Worm (Caenorhabditis elegans) whole organism, late embryonic: ENCODE measurements around the gene mab-7.

ENCODE experiments used
- C38D4.7 ChIP-seq: fragments of 200-800 bp; sonication (Bioruptor generic); optimal IDR thresholded peaks from 2 replicates; lab custom pipeline; 2018; ENCODE audit warnings: mild to moderate bottlenecking, missing genetic modification characterization, moderate library complexity, missing compliant biosample characterization
- ahr-1 ChIP-seq: sonication (generic microtip); optimal IDR thresholded peaks from 2 replicates; lab custom pipeline; 2016; ENCODE audit warnings: missing genetic modification characterization, missing compliant biosample characterization
- ama-1 ChIP-seq: fragments of 150-350 bp; optimal IDR thresholded peaks from 2 replicates; lab custom pipeline; 2014
- dve-1 ChIP-seq: sonication (generic microtip); optimal IDR thresholded peaks from 2 replicates; lab custom pipeline; 2017; ENCODE audit warnings: antibody characterized with exemption, mild to moderate bottlenecking, missing genetic modification characterization, missing compliant biosample characterization
- eyg-1 ChIP-seq: sonication (generic microtip); optimal IDR thresholded peaks from 2 replicates; lab custom pipeline; 2016; ENCODE audit warnings: missing genotype, missing genetic modification characterization, missing compliant biosample characterization
- fax-1 ChIP-seq: sonication (generic microtip); optimal IDR thresholded peaks from 2 replicates; lab custom pipeline; 2016; ENCODE audit warnings: missing genotype, missing genetic modification characterization, missing compliant biosample characterization
- hlh-15 ChIP-seq: sonication (generic microtip); optimal IDR thresholded peaks from 2 replicates; lab custom pipeline; 2016; ENCODE audit warnings: missing genetic modification characterization, missing compliant biosample characterization
- hlh-6 ChIP-seq: sonication (generic microtip); optimal IDR thresholded peaks from 2 replicates; lab custom pipeline; 2016; ENCODE audit warnings: missing genotype, missing genetic modification characterization, missing compliant biosample characterization
- nfya-1 ChIP-seq: sonication (generic microtip); optimal IDR thresholded peaks from 2 replicates; lab custom pipeline; 2017; ENCODE audit warnings: missing genetic modification characterization, mild to moderate bottlenecking, missing compliant biosample characterization, antibody characterized with exemption, moderate library complexity
- pha-2 ChIP-seq: sonication (generic microtip); optimal IDR thresholded peaks from 2 replicates; lab custom pipeline; 2017; ENCODE audit warnings: mild to moderate bottlenecking, missing genetic modification characterization, missing compliant biosample characterization
- pqm-1 ChIP-seq: sonication (generic microtip); optimal IDR thresholded peaks from 2 replicates; lab custom pipeline; 2016; ENCODE audit warnings: missing genetic modification characterization, missing compliant biosample characterization
- pros-1 ChIP-seq: fragments of 150-350 bp; optimal IDR thresholded peaks from 2 replicates; lab custom pipeline; 2014; ENCODE audit warnings: missing biosample characterization, missing genetic modification reagents, missing genetic modification characterization
- unc-42 ChIP-seq: sonication (generic microtip); optimal IDR thresholded peaks from 2 replicates; lab custom pipeline; 2016; ENCODE audit warnings: missing genotype, missing genetic modification characterization, missing compliant biosample characterization
- unc-55 ChIP-seq: sonication (generic microtip); optimal IDR thresholded peaks from 2 replicates; lab custom pipeline; 2017; ENCODE audit warnings: missing biosample characterization, missing genetic modification reagents, missing genetic modification characterization

- no peak for TF ChIP-seq hlh-6
- no peak for TF ChIP-seq unc-55 (GFP tag; lab: Kevin White, UChicago)
- no peak for TF ChIP-seq C38D4.7 (GFP tag; lab: Kevin White, UChicago)
- TF ChIP-seq ama-1 (lab: Kevin White, UChicago): no peak
- TF ChIP-seq dve-1: no peak
- TF ChIP-seq fax-1 (tag; lab: Kevin White, UChicago): no peak
- no peak for TF ChIP-seq pqm-1 (tag; lab: Kevin White, UChicago)
- TF ChIP-seq nfya-1 (tag; lab: Kevin White, UChicago): no peak
- no peak for TF ChIP-seq ahr-1 (tag; lab: Kevin White, UChicago)
- TF ChIP-seq pha-2 (tag; lab: Kevin White, UChicago): no peak
- no peak for TF ChIP-seq eyg-1 (tag; lab: Kevin White, UChicago)
- TF ChIP-seq hlh-15 (tag; lab: Kevin White, UChicago): no peak
- no peak for TF ChIP-seq pros-1 (tag; lab: Kevin White, UChicago)
- TF ChIP-seq unc-42 (tag; lab: Kevin White, UChicago): no peak
Observed at ce11 chrX:861378-861777, 36.5 kb downstream of the mab-7 start.
